Fruit fly (Drosophila melanogaster): ENCODE data around the gene CG13712.

CG13712 gene

DNA sequence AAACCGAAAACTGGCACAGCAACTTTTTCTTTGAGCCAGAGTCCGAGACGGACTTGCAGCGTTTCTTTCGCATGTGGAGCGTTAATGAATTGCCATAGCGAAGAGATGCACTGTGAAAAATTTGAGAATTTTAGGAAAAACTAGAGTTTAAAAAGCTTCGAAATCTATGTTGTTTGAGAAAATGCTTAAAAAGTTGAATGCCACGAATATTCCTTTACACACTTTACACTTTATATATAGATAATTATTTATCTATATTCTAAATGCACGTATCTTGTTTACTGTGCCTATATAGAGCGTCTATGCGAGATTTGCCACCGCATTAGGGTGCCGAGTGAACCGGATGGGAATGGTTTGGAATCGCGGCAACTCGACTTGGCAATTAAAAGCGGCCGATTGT lies 12.2 kb upstream of the CG13712 start (continued):
- TF ChIP-seq tin (GFP tag; optimal IDR thresholded peaks at IDR 0.05) (no peak), CG1603 (tag; optimal IDR thresholded peaks at IDR 0.05) (no peak), CG15011 (GFP tag; optimal IDR thresholded peaks at IDR 0.05) (no peak), CG4820 (GFP tag; optimal IDR thresholded peaks at IDR 0.05) (no peak), CG11695 (GFP tag; IDR thresholded peaks at IDR 0.05) (no peak), unc-4 (GFP tag; IDR thresholded peaks at IDR 0.05; ENCODE audit: partially characterized antibody) (no peak), pzg (GFP tag; optimal IDR thresholded peaks at IDR 0.05) (no peak), CG32772 (GFP tag; IDR thresholded peaks at IDR 0.05) (no peak), bowl (GFP tag; IDR thresholded peaks at IDR 0.05) (no peak), CG15696 (tag; optimal IDR thresholded peaks at IDR 0.05) (no peak)

DNA sequence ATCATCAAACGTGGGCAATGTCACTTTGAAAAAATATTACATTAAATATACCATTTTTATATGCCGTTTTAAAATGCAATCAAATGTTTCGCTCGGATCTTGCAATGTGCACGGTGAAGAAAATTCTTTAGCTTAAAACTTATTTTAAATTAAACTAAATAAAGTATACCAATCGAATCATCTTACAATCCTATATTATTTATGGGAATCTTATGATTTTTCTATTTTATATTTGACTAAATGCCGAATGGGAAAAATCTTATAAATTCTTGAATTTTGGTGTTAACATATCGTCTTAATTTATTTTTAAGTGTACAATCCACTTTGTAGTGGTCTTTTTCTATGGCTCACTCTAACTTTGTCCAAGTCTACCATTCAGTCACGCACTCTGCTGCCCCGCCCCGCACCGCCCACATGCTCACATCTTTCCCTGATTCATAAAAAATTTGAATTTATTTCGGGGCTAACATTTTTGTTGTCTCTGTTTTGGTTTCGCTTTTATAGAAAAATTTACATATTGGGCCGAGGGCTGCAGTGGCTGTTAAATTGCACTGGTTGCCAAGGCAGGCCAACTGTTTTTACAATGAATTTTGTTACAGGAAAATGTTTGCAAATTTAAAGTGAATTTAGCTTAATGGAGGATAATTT lies 10.9 kb upstream of the CG13712 start:
- TF ChIP-seq Atf-2 (GFP tag; optimal IDR thresholded peaks at IDR 0.05) (no peak), CG17186 (GFP tag; optimal IDR thresholded peaks at IDR 0.05) (no peak), kni (GFP tag; optimal IDR thresholded peaks at IDR 0.05) (no peak), CG2889 (GFP tag; IDR thresholded peaks at IDR 0.05) (no peak), Hmx (GFP tag; optimal IDR thresholded peaks at IDR 0.05) (no peak), CG2678 (tag; optimal IDR thresholded peaks at IDR 0.05) (peak; percentile 70), ERR (GFP tag; optimal IDR thresholded peaks at IDR 0.05) (no peak), Pdp1 (GFP tag; optimal IDR thresholded peaks at IDR 0.05) (no peak), CG7987 (GFP tag; optimal IDR thresholded peaks at IDR 0.05) (no peak), peb (GFP tag; IDR thresholded peaks at IDR 0.05) (no peak), CG13123 (GFP tag; optimal IDR thresholded peaks at IDR 0.05) (no peak), CG1792 (GFP tag; optimal IDR thresholded peaks at IDR 0.05) (no peak), ap (GFP tag; IDR thresholded peaks at IDR 0.05) (peak; percentile 21; the same call in 1 of the 2 replicates), chif (GFP tag; optimal IDR thresholded peaks at IDR 0.05) (no peak), sd (tag; optimal IDR thresholded peaks at IDR 0.05) (no peak), abd-A (tag; optimal IDR thresholded peaks at IDR 0.05) (no peak), CG10543 (GFP tag; optimal IDR thresholded peaks at IDR 0.05) (no peak), CG18764 (GFP tag; optimal IDR thresholded peaks at IDR 0.05) (no peak), cg (GFP tag; optimal IDR thresholded peaks at IDR 0.05) (no peak), vvl (GFP tag; IDR thresholded peaks at IDR 0.05) (peak; percentile 64), Doc2 (GFP tag; IDR thresholded peaks at IDR 0.05) (no peak), CG8924 (tag; optimal IDR thresholded peaks at IDR 0.05) (peak; percentile 44), grau (tag; optimal IDR thresholded peaks at IDR 0.05) (peak; percentile 46), CG2202 (tag; optimal IDR thresholded peaks at IDR 0.05) (no peak), gsb (GFP tag; IDR thresholded peaks at IDR 0.05) (no peak), Atf3 (GFP tag; optimal IDR thresholded peaks at IDR 0.05) (no peak), D19B (GFP tag; optimal IDR thresholded peaks at IDR 0.05) (no peak), kay (GFP tag; optimal IDR thresholded peaks at IDR 0.05) (no peak), CG17612 (GFP tag; IDR thresholded peaks at IDR 0.05) (no peak), sug (tag; optimal IDR thresholded peaks at IDR 0.05) (no peak), CG31441 (GFP tag; IDR thresholded peaks at IDR 0.05) (peak; percentile 70), sob (GFP tag; IDR thresholded peaks at IDR 0.05) (no peak), nau (GFP tag; optimal IDR thresholded peaks at IDR 0.05) (no peak), Rfx (GFP tag; IDR thresholded peaks at IDR 0.05) (no peak), Aef1 (GFP tag; IDR thresholded peaks at IDR 0.05) (no peak), CG12219 (GFP tag; optimal IDR thresholded peaks at IDR 0.05) (no peak), CG6854 (GFP tag; optimal IDR thresholded peaks at IDR 0.05) (no peak), pzg (GFP tag; optimal IDR thresholded peaks at IDR 0.05) (no peak), Blimp-1 (GFP tag; optimal IDR thresholded peaks at IDR 0.05) (peak; percentile 51), seq (GFP tag; IDR thresholded peaks at IDR 0.05) (no peak; the same call in none of the 2 replicates), dpn (GFP tag; optimal IDR thresholded peaks at IDR 0.05) (peak in 1 of 2 experiments; percentile 5)

Data from whole organism, embryonic.